Fruit fly (Drosophila melanogaster) whole organism, embryonic: Measurements from ENCODE around the gene da.

ENCODE experiments used
- Awh ChIP-seq: fragments of 200-800 bp; sonication (Bioruptor generic); IDR thresholded peaks from 2 replicates; pipeline ENCODE4, ENCODE4 v1.3.6; 2022; ENCODE audit warnings: missing biosample characterization, missing genetic modification characterization
- B-H2 ChIP-seq: fragments of 200-800 bp; sonication (Bioruptor generic); optimal IDR thresholded peaks from 2 replicates; lab custom pipeline; 2018; ENCODE audit warnings: missing biosample characterization, mild to moderate bottlenecking, missing genetic modification characterization
- Bdp1 ChIP-seq: fragments of 200-800 bp; sonication (Bioruptor generic); optimal IDR thresholded peaks from 3 replicates; lab custom pipeline; 2016; ENCODE audit warnings: missing biosample characterization, missing genetic modification characterization
- Bgb ChIP-seq: fragments of 200-800 bp; sonication (Bioruptor generic); IDR thresholded peaks from 2 replicates; pipeline ENCODE4 v1.3.6; 2022; ENCODE audit warnings: missing biosample characterization, missing genetic modification characterization; ENCODE audit not compliant: partially characterized antibody
- CG11695 ChIP-seq: fragments of 200-800 bp; sonication (Bioruptor generic); IDR thresholded peaks from 3 replicates; pipeline ENCODE4 v1.3.6; 2022; ENCODE audit warnings: missing biosample characterization, missing genetic modification characterization
- CG13894 ChIP-seq: fragments of 200-800 bp; sonication (Bioruptor generic); optimal IDR thresholded peaks from 3 replicates; lab custom pipeline; 2018; ENCODE audit warnings: missing biosample characterization, mild to moderate bottlenecking, missing genetic modification characterization, moderate library complexity
- CG14050 ChIP-seq: fragments of 200-800 bp; sonication (Bioruptor generic); IDR thresholded peaks from 3 replicates; pipeline ENCODE4 v1.3.6; 2022; ENCODE audit warnings: missing biosample characterization, missing genetic modification characterization
- CG14860 ChIP-seq: fragments of 200-800 bp; sonication (Bioruptor generic); IDR thresholded peaks from 3 replicates; pipeline ENCODE4 v1.3.6; 2022; ENCODE audit warnings: missing biosample characterization, missing genetic modification characterization; ENCODE audit not compliant: partially characterized antibody
- CG15073 ChIP-seq: fragments of 200-800 bp; sonication (Bioruptor generic); optimal IDR thresholded peaks from 2 replicates; lab custom pipeline; 2016; ENCODE audit warnings: missing biosample characterization, missing genetic modification characterization
- CG1529 ChIP-seq: fragments of 200-800 bp; sonication (Bioruptor generic); optimal IDR thresholded peaks from 3 replicates; lab custom pipeline; 2018; ENCODE audit warnings: missing biosample characterization, missing genetic modification characterization
- CG1602 ChIP-seq: fragments of 200-800 bp; sonication (Bioruptor generic); optimal IDR thresholded peaks from 3 replicates; lab custom pipeline; 2016; ENCODE audit warnings: missing biosample characterization, missing genetic modification characterization
- CG1647 ChIP-seq: fragments of 200-800 bp; sonication (Bioruptor generic); optimal IDR thresholded peaks from 3 replicates; lab custom pipeline; 2016; ENCODE audit warnings: missing biosample characterization, missing genetic modification characterization
- CG16813 ChIP-seq: fragments of 200-800 bp; sonication (Bioruptor generic); IDR thresholded peaks from 3 replicates; pipeline ENCODE4 v1.3.6; 2022; ENCODE audit warnings: missing biosample characterization, missing genetic modification characterization; ENCODE audit not compliant: partially characterized antibody
- CG17361 ChIP-seq: fragments of 200-800 bp; sonication (Bioruptor generic); IDR thresholded peaks from 3 replicates; pipeline ENCODE4 v1.3.6; 2022; ENCODE audit warnings: missing biosample characterization, missing genetic modification characterization
- CG17568 ChIP-seq: fragments of 200-800 bp; sonication (Bioruptor generic); optimal IDR thresholded peaks from 2 replicates; lab custom pipeline; 2018; ENCODE audit warnings: missing biosample characterization, mild to moderate bottlenecking, missing genetic modification characterization, moderate library complexity
- CG18476 ChIP-seq: fragments of 200-800 bp; sonication (Bioruptor generic); optimal IDR thresholded peaks from 2 replicates; lab custom pipeline; 2016; ENCODE audit warnings: missing biosample characterization, mild to moderate bottlenecking, missing genetic modification characterization
- CG2202 ChIP-seq: fragments of 200-800 bp; sonication (Bioruptor generic); optimal IDR thresholded peaks from 2 replicates; lab custom pipeline; 2018; ENCODE audit warnings: missing biosample characterization, mild to moderate bottlenecking, missing genetic modification characterization
- CG2678 ChIP-seq: fragments of 200-800 bp; sonication (Bioruptor generic); optimal IDR thresholded peaks from 3 replicates; lab custom pipeline; 2019; ENCODE audit warnings: missing biosample characterization, mild to moderate bottlenecking, missing genetic modification characterization, moderate library complexity
- CG31365 ChIP-seq: fragments of 200-800 bp; sonication (Bioruptor generic); optimal IDR thresholded peaks from 2 replicates; lab custom pipeline; 2018; ENCODE audit warnings: missing biosample characterization, mild to moderate bottlenecking, missing genetic modification characterization
- CG4328 ChIP-seq: fragments of 200-800 bp; sonication (Bioruptor generic); optimal IDR thresholded peaks from 3 replicates; lab custom pipeline; 2017; ENCODE audit warnings: missing biosample characterization, missing genetic modification reagents, missing genetic modification characterization
- CG4707 ChIP-seq: fragments of 200-800 bp; sonication (Bioruptor generic); optimal IDR thresholded peaks from 2 replicates; lab custom pipeline; 2018; ENCODE audit warnings: missing biosample characterization, mild to moderate bottlenecking, missing genetic modification characterization, moderate library complexity
- CG6254 ChIP-seq: fragments of 200-800 bp; sonication (Bioruptor generic); optimal IDR thresholded peaks from 3 replicates; lab custom pipeline; 2017; ENCODE audit warnings: mild to moderate bottlenecking, missing biosample characterization, missing genetic modification reagents, missing genetic modification characterization
- D ChIP-seq, 2 experiments: fragments of 200-800 bp in 1 of 2; fragments of >200 bp in 1 of 2; sonication (Bioruptor generic) in 1 of 2; optimal IDR thresholded peaks; 2 replicates in 1 of 2; 3 replicates in 1 of 2; lab custom pipeline; 2017; ENCODE audit warnings: mild to moderate bottlenecking in 1 of 2, missing biosample characterization in 1 of 2, missing genetic modification characterization in 1 of 2, missing genetic modification reagents in 1 of 2
- HLH3B ChIP-seq: fragments of 200-800 bp; sonication (Bioruptor generic); IDR thresholded peaks from 2 replicates; pipeline ENCODE4 v1.3.6; 2022; ENCODE audit warnings: missing biosample characterization, missing genetic modification characterization
- HLHmδ ChIP-seq: fragments of 200-800 bp; sonication (Bioruptor generic); optimal IDR thresholded peaks from 2 replicates; lab custom pipeline; 2018; ENCODE audit warnings: missing biosample characterization, mild to moderate bottlenecking, missing genetic modification characterization, moderate library complexity
- Hsf ChIP-seq: fragments of 200-800 bp; sonication (Bioruptor generic); optimal IDR thresholded peaks from 3 replicates; lab custom pipeline; 2016; ENCODE audit warnings: missing biosample characterization, missing genetic modification characterization
- Mad ChIP-seq: fragments of 200-800 bp; sonication (Bioruptor generic); optimal IDR thresholded peaks from 2 replicates; lab custom pipeline; 2016; ENCODE audit warnings: missing biosample characterization, missing genetic modification characterization
- Med ChIP-seq: fragments of 200-800 bp; sonication (Bioruptor generic); peaks from one replicate; lab custom pipeline; 2016; ENCODE audit warnings: missing biosample characterization, missing genetic modification characterization, mild to moderate bottlenecking, inconsistent platforms, moderate library complexity
- NFAT ChIP-seq: fragments of 200-800 bp; sonication (Bioruptor generic); IDR thresholded peaks from 2 replicates; pipeline ENCODE4 v1.3.6; 2022; ENCODE audit warnings: missing biosample characterization, missing genetic modification characterization
- Neu2 ChIP-seq: fragments of 200-800 bp; sonication (Bioruptor generic); optimal IDR thresholded peaks from 3 replicates; lab custom pipeline; 2016; ENCODE audit warnings: missing biosample characterization, missing genetic modification characterization, borderline replicate concordance
- Nf-YB ChIP-seq: fragments of 200-800 bp; sonication (Bioruptor generic); optimal IDR thresholded peaks from 3 replicates; lab custom pipeline; 2019; ENCODE audit warnings: missing biosample characterization, mild to moderate bottlenecking, missing genetic modification characterization, moderate library complexity
- Sox100B ChIP-seq: fragments of 200-800 bp; sonication (Bioruptor generic); optimal IDR thresholded peaks from 3 replicates; lab custom pipeline; 2018; ENCODE audit warnings: missing biosample characterization, mild to moderate bottlenecking, missing genetic modification characterization
- TFAM ChIP-seq: fragments of 200-800 bp; sonication (Bioruptor generic); optimal IDR thresholded peaks from 2 replicates; lab custom pipeline; 2017; ENCODE audit warnings: missing biosample characterization, missing genetic modification characterization, inconsistent platforms
- Tbp ChIP-seq: fragments of >200 bp; optimal IDR thresholded peaks from 2 replicates; lab custom pipeline; 2018; ENCODE audit warnings: missing biosample characterization, missing genetic modification characterization
- YL-1 ChIP-seq: fragments of 200-800 bp; sonication (Bioruptor generic); optimal IDR thresholded peaks from 3 replicates; lab custom pipeline; 2017; ENCODE audit warnings: missing biosample characterization, mild to moderate bottlenecking, missing genetic modification characterization
- ap ChIP-seq: fragments of 200-800 bp; sonication (Bioruptor generic); IDR thresholded peaks from 2 replicates; pipeline ENCODE4 v1.3.6; 2022; ENCODE audit warnings: missing biosample characterization, missing genetic modification characterization
- ara ChIP-seq: fragments of 200-800 bp; sonication (Bioruptor generic); IDR thresholded peaks from 2 replicates; pipeline ENCODE4 v1.3.6; 2022; ENCODE audit warnings: missing biosample characterization, missing genetic modification characterization
- corto ChIP-seq: fragments of 200-800 bp; sonication (Bioruptor generic); optimal IDR thresholded peaks from 2 replicates; lab custom pipeline; 2016; ENCODE audit warnings: missing biosample characterization, mild to moderate bottlenecking, missing genetic modification characterization, moderate library complexity
- crol ChIP-seq: fragments of 200-800 bp; sonication (Bioruptor generic); IDR thresholded peaks from 2 replicates; pipeline ENCODE4 v1.3.6; 2022; ENCODE audit warnings: missing biosample characterization, missing genetic modification characterization
- eyg ChIP-seq: fragments of 200-800 bp; sonication (Bioruptor generic); optimal IDR thresholded peaks from 3 replicates; lab custom pipeline; 2016; ENCODE audit warnings: missing biosample characterization, missing genetic modification characterization
- fru ChIP-seq: fragments of >200 bp; optimal IDR thresholded peaks from 2 replicates; lab custom pipeline; 2017
- gcm2 ChIP-seq: fragments of 200-800 bp; sonication (Bioruptor generic); optimal IDR thresholded peaks from 2 replicates; lab custom pipeline; 2016; ENCODE audit warnings: missing biosample characterization, missing genetic modification characterization
- grn ChIP-seq: fragments of 200-800 bp; sonication (Bioruptor generic); optimal IDR thresholded peaks from 3 replicates; lab custom pipeline; 2017; ENCODE audit warnings: missing biosample characterization, missing genetic modification characterization
- hkb ChIP-seq, 2 experiments: fragments of 200-800 bp in 1 of 2; fragments of >200 bp in 1 of 2; sonication (Bioruptor generic) in 1 of 2; IDR thresholded peaks in 1 of 2; optimal IDR thresholded peaks in 1 of 2; 2 replicates each; pipeline versions ENCODE4 v1.3.6 to Lab custom; 2017 to 2022; ENCODE audit warnings: missing biosample characterization in 1 of 2, missing genetic modification characterization in 1 of 2
- insv ChIP-seq, 2 experiments: fragments of 200-800 bp; sonication (Bioruptor generic); optimal IDR thresholded peaks; 3 replicates each; lab custom pipeline; 2016 to 2018; ENCODE audit warnings: missing biosample characterization in 2 of 2, missing genetic modification characterization in 2 of 2
- knrl ChIP-seq: fragments of 200-800 bp; sonication (Bioruptor generic); IDR thresholded peaks from 3 replicates; pipeline ENCODE4 v1.3.6; 2022; ENCODE audit warnings: missing biosample characterization, missing genetic modification characterization; ENCODE audit not compliant: partially characterized antibody
- sisA ChIP-seq: fragments of 200-800 bp; sonication (Bioruptor generic); IDR thresholded peaks from 2 replicates; pipeline ENCODE4 v1.3.6; 2022; ENCODE audit warnings: missing biosample characterization, missing genetic modification characterization
- sqz ChIP-seq: fragments of 200-800 bp; sonication (Bioruptor generic); optimal IDR thresholded peaks from 3 replicates; lab custom pipeline; 2018; ENCODE audit warnings: missing biosample characterization, mild to moderate bottlenecking, missing genetic modification characterization
- trem ChIP-seq: fragments of 200-800 bp; optimal IDR thresholded peaks from 3 replicates; lab custom pipeline; 2019; ENCODE audit warnings: missing biosample characterization, mild to moderate bottlenecking, missing genetic modification characterization, moderate library complexity

da gene

DNA sequence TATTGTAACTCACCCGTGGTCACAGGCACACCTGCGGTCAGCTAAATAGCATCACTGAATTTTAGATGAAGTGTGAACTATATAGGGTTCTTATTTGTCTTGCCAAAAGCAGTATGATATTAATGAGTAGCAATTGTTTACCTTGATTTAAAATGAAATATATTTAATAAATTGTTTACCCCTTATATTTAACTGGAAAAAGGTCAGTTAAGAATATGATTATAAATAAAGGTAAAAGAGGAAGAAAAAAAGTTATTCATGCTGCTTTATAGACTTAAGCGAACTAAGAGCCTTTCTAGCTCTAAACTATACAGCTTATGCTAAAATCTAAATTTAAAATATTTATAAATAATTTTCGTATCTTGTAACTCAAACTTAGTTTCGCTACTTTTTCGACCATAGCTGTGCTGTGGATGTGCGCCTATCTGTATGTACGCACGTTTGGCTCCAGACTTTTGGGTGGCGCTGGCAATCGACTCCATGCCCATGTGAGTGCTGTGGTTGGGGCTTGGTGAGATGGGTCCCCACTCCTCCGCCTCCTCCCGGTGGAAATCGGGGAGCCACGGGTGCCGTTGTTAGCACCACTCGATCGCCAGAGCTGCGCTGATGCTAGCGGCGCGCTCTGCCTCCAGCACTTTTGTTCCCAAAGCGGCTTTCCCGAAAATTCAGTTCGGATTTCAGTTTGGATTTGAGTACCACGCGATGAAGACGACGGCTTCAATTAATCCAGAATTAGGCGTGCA, 54.3 kb downstream of the da start, which contains the start of gene loh (continued):
- no peak for TF ChIP-seq CG4328 (GFP tag; lab: Kevin White, UChicago)
- no peak for TF ChIP-seq eyg (GFP tag; lab: Kevin White, UChicago)
- no peak for TF ChIP-seq CG1647 (GFP tag; lab: Kevin White, UChicago)
- TF ChIP-seq HLH3B (GFP tag; lab: Robert Waterston, UW): 0 out of 2 replicates have a peak, but pooled peaks have one; percentile 45
- peak; percentile 61 for TF ChIP-seq CG1602 (GFP tag; lab: Kevin White, UChicago)
- no peak for TF ChIP-seq Neu2 (GFP tag; lab: Kevin White, UChicago)
- no peak for TF ChIP-seq NFAT (GFP tag; lab: Robert Waterston, UW)
- no peak for TF ChIP-seq hkb (optimal IDR thresholded peaks at IDR 0.05; lab: Kevin White, UChicago)
- peak; percentile 50; the same call in 1 of the 2 replicates for TF ChIP-seq hkb (GFP tag; IDR thresholded peaks at IDR 0.05; lab: Robert Waterston, UW)
- no peak for TF ChIP-seq knrl (GFP tag; lab: Robert Waterston, UW)
- peak; percentile 27 for TF ChIP-seq Hsf (GFP tag; lab: Kevin White, UChicago)
- TF ChIP-seq corto (GFP tag; lab: Kevin White, UChicago): no peak
- TF ChIP-seq B-H2 (GFP tag; lab: Kevin White, UChicago): no peak
- no peak for TF ChIP-seq CG4707
- TF ChIP-seq sqz (GFP tag; lab: Kevin White, UChicago): no peak
- no peak for TF ChIP-seq CG17568 (GFP tag; lab: Kevin White, UChicago)
- TF ChIP-seq CG15073 (GFP tag; lab: Kevin White, UChicago): no peak
- no peak for TF ChIP-seq YL-1 (GFP tag; lab: Kevin White, UChicago)
- no peak for TF ChIP-seq Tbp
- TF ChIP-seq CG17361: peak; percentile 90
- TF ChIP-seq Bgb (GFP tag; lab: Robert Waterston, UW): no peak
- TF ChIP-seq ara (GFP tag; lab: Robert Waterston, UW): no peak; the same call in 1 of the 2 replicates
- TF ChIP-seq CG18476 (GFP tag; lab: Kevin White, UChicago): peak; percentile 43
- TF ChIP-seq crol (GFP tag; lab: Robert Waterston, UW): peak; percentile 77; the same call in 1 of the 2 replicates
- TF ChIP-seq Bdp1: no peak
- TF ChIP-seq CG13894 (tag; lab: Kevin White, UChicago): no peak
- TF ChIP-seq Mad (GFP tag; lab: Kevin White, UChicago): no peak
- no peak for TF ChIP-seq gcm2 (GFP tag; lab: Kevin White, UChicago)
- no peak for TF ChIP-seq CG6254
- TF ChIP-seq Nf-YB (GFP tag; lab: Kevin White, UChicago): peak; percentile 49
- peak; percentile 66 for TF ChIP-seq Med (GFP tag; lab: Kevin White, UChicago)
- no peak for TF ChIP-seq CG16813 (GFP tag; lab: Robert Waterston, UW)
- TF ChIP-seq Awh (GFP tag; lab: Robert Waterston, UW): no peak
- peak; percentile 49; the same call in 1 of the 3 replicates for TF ChIP-seq CG11695 (GFP tag; lab: Robert Waterston, UW)
- no peak for TF ChIP-seq CG2678 (tag; lab: Kevin White, UChicago)
- TF ChIP-seq fru (lab: Kevin White, UChicago): no peak
- no peak for TF ChIP-seq CG14860 (GFP tag; lab: Robert Waterston, UW)
- no peak for TF ChIP-seq TFAM (GFP tag; lab: Kevin White, UChicago)
- no peak for TF ChIP-seq CG2202 (tag; lab: Kevin White, UChicago)
- TF ChIP-seq ap (GFP tag; lab: Robert Waterston, UW): no peak
- TF ChIP-seq insv (GFP tag; optimal IDR thresholded peaks at IDR 0.05; lab: Kevin White, UChicago): no peak
- TF ChIP-seq CG31365 (tag; lab: Kevin White, UChicago): no peak
- TF ChIP-seq Sox100B (GFP tag; lab: Kevin White, UChicago): peak; percentile 85
- TF ChIP-seq CG14050 (GFP tag; lab: Robert Waterston, UW): no peak
- TF ChIP-seq HLHmδ (GFP tag; lab: Kevin White, UChicago): no peak
- no peak for TF ChIP-seq grn (GFP tag; lab: Kevin White, UChicago)
- TF ChIP-seq sisA (GFP tag; lab: Robert Waterston, UW): no peak
- peak; percentile 24 for TF ChIP-seq trem (tag; lab: Kevin White, UChicago)
- TF ChIP-seq D (optimal IDR thresholded peaks at IDR 0.05; lab: Kevin White, UChicago): no peak
- peak; percentile 74 for TF ChIP-seq D (GFP tag; optimal IDR thresholded peaks at IDR 0.05; lab: Kevin White, UChicago)
- peak; percentile 18 for TF ChIP-seq CG1529 (GFP tag; lab: Kevin White, UChicago)
